Worm (Caenorhabditis elegans): Measurements from ENCODE around the gene C24H11.2.
A peak's percentile ranks its signal among the peaks of the same experiment; 100 is the strongest.

The C24H11.2 gene

DNA sequence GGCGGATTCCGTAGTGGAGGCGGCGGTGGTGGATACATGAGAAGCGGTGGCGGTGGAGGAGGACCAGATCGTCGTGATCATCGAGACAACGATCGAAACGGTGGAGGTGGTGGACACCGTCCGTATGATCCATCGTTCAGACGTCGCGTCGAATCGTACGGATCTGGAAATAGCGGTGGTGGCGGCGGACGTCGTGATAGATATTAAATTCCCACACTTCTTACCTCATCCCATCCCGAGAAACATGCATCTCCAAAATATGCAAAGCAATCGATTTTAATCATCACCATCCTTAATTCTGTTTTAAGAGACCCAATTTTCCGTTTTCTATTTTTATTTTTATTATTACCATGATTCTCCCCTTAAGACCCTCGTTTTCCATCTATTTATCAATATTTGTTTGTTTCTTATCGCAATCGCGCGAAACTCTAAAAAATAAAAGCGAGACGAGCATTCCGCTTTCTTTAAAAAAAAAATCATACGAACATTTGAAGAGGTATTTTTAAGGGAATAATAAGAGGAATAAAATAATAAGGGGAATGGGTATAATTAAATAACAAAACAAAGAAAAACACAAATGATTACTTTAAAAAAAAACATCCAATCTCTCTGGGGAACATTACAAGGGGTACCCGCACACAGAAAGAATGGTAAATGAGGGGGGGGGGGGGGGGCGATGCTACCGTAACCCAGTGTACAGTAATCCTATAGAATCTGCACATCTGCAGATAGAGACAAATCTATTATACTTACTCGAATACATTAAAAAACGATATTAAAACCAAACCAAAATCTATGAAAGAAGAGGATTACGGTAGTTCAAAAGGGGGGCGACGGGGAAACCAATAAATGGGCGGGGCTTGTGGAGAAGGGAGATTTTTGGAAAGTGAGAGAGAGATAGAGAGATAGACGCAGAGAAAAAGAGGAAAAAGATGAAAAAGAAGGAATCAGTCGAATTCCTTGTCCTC, 38.7 kb upstream of the C24H11.2 start (continued):
- TF ChIP-seq zfh-2 (GFP tag; conservative IDR thresholded peaks at IDR 0.05) (peak; percentile 46), sptf-2 (GFP tag; optimal IDR thresholded peaks at IDR 0.05) (no peak), F33H1.4 (GFP tag; IDR thresholded peaks at IDR 0.05) (peak; percentile 18; the same call in 1 of the 2 replicates), mxl-1 (tag; optimal IDR thresholded peaks at IDR 0.05) (no peak), ekl-4 (GFP tag; IDR thresholded peaks at IDR 0.05) (peak; percentile 75; the same call in 1 of the 2 replicates), athp-1 (tag; optimal IDR thresholded peaks at IDR 0.05) (peak; percentile 72), snpc-4 (GFP tag; optimal IDR thresholded peaks at IDR 0.05) (peak; percentile 52), snpc-4 (tag; optimal IDR thresholded peaks at IDR 0.05) (peak in 2 of 4 experiments; percentile 18 to 58), mel-28 (tag; optimal IDR thresholded peaks at IDR 0.05; ENCODE audit: borderline replicate concordance) (no peak), ztf-18 (tag; optimal IDR thresholded peaks at IDR 0.05) (peak; percentile 18), lin-35 (GFP tag; optimal IDR thresholded peaks at IDR 0.05) (peak in 1 of 3 experiments; percentile 40)

DNA sequence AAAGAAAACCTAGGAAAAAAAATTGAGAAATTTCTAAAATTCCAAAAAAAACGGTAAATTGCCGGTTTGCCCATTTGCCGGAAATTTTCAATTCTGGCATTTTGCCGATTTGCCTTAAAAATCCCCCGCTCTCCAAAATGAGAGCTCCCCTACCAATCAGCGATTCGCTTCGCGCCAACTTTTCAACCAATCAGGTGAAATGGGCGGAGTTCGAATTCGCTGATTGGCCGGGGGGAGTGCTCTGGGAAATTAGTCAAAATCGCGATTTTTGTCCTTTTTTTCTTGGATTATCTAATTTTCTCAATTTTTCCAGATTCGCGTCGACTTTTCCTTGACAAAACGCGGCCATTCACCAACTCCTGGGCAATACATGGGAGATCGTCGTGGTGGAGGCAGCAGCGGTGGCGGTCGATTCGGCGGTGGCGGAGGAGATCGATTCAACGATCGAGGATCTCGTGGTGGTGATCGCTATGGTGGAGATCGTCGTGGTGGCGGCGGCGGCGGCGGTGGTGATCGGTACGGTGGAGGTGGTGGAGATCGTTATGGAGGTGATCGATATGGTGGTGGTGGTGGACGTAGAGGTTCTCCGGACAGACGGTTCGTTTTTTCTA, 37.5 kb upstream of the C24H11.2 start:
- TF ChIP-seq mxl-1 (tag; optimal IDR thresholded peaks at IDR 0.05), result no peak
- peak; percentile 28; the same call in 1 of the 2 replicates for TF ChIP-seq rcor-1 (GFP tag; IDR thresholded peaks at IDR 0.05)
- TF ChIP-seq zfh-2 (GFP tag; conservative IDR thresholded peaks at IDR 0.05), result peak; percentile 83
- TF ChIP-seq egrh-3 (GFP tag; IDR thresholded peaks at IDR 0.05), result peak; percentile 75; the same call in 1 of the 2 replicates
- no peak for TF ChIP-seq F23B12.7 (tag; optimal IDR thresholded peaks at IDR 0.05; ENCODE audit: insufficient read depth)
- TF ChIP-seq unc-62 (GFP tag; optimal IDR thresholded peaks at IDR 0.05), result no peak
- TF ChIP-seq T26A5.8 (tag; optimal IDR thresholded peaks at IDR 0.05), result no peak
- TF ChIP-seq nfyb-1 (GFP tag; IDR thresholded peaks at IDR 0.05), result peak; percentile 90
- no peak for TF ChIP-seq ceh-40 (GFP tag; IDR thresholded peaks at IDR 0.05)
- no peak for TF ChIP-seq F57A8.1 (GFP tag; optimal IDR thresholded peaks at IDR 0.05)
- TF ChIP-seq unc-130 (GFP tag; optimal IDR thresholded peaks at IDR 0.05), result no peak
- no peak for TF ChIP-seq snpc-1.3 (tag; optimal IDR thresholded peaks at IDR 0.05; ENCODE audit: insufficient read depth)
- TF ChIP-seq repo-1 (tag; optimal IDR thresholded peaks at IDR 0.05), result no peak
- no peak for TF ChIP-seq attf-6 (GFP tag; IDR thresholded peaks at IDR 0.05)

DNA sequence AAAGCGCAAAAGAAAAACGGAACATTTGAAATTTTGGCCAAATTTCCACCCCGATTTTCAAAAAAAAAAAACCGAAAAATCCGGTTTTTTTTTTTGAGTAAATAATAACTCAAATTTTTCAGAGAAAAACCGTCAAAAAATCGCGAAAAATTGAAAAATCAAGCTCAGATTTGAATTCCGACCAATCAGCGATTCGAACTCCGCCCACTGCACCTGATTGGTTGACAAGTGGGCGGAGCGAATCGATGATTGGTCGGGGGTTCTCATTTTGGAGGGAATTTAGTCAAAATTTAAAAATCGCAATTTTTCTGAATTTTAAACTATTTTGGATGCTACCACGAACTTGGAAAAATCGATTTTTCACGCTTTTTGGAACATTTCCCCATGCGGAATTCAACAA, 36.9 kb upstream of the C24H11.2 start:
- no peak for TF ChIP-seq F37B4.10 (GFP tag; IDR thresholded peaks at IDR 0.05)
- no peak for TF ChIP-seq hmg-20 (GFP tag; IDR thresholded peaks at IDR 0.05)
- no peak for TF ChIP-seq lag-1 (GFP tag; IDR thresholded peaks at IDR 0.05)
- TF ChIP-seq efl-1 (GFP tag; optimal IDR thresholded peaks at IDR 0.05), result no peak
- TF ChIP-seq snpc-3.4 (tag; optimal IDR thresholded peaks at IDR 0.05), result no peak
- no peak for TF ChIP-seq chd-7 (tag; optimal IDR thresholded peaks at IDR 0.05)
- TF ChIP-seq snpc-1.1 (tag; optimal IDR thresholded peaks at IDR 0.05; ENCODE audit: insufficient read depth), result no peak
- TF ChIP-seq hlh-12 (tag; optimal IDR thresholded peaks at IDR 0.05), result no peak
- TF ChIP-seq somi-1 (GFP tag; optimal IDR thresholded peaks at IDR 0.05), result no peak
- no peak for TF ChIP-seq zim-3 (tag; optimal IDR thresholded peaks at IDR 0.05)
- no peak for TF ChIP-seq Y67H2A.10 (GFP tag; conservative IDR thresholded peaks at IDR 0.05)
